Worm (Caenorhabditis elegans): ENCODE measurements around the gene D2045.7.

Gene D2045.7

DNA sequence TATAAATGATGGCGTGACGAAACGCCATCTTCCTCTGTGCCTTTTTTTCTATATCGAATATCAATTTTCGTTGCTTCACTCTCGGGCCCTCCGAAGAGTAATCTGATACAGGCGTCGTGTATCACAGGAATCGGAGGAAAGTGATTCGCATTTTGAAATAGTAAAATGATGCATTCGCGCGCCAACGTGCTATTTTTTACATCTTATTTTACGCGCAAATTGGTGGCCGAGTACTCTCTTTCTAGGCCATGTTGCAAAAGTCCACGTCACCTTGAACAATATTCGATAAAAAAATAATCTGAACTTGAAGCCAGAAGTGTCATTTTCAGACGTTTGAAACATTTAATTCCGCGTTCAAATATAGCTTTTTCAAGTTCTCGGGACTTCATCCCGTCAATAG lies 40.3 kb downstream of the D2045.7 start:
- TF ChIP-seq madf-3 (GFP tag; IDR thresholded peaks at IDR 0.05) (no peak), dpff-1 (tag; optimal IDR thresholded peaks at IDR 0.05) (no peak), ztf-6 (GFP tag; IDR thresholded peaks at IDR 0.05) (no peak), K11D2.4 (GFP tag; IDR thresholded peaks at IDR 0.05) (no peak), rpc-1 (optimal IDR thresholded peaks at IDR 0.05) (no peak), rpc-1 (tag; optimal IDR thresholded peaks at IDR 0.05) (no peak), die-1 (tag; optimal IDR thresholded peaks at IDR 0.05) (no peak), let-607 (tag; optimal IDR thresholded peaks at IDR 0.05) (no peak), B0336.3 (GFP tag; IDR thresholded peaks at IDR 0.05) (no peak), athp-1 (tag; optimal IDR thresholded peaks at IDR 0.05) (no peak), ceh-100 (GFP tag; IDR thresholded peaks at IDR 0.05) (no peak)

DNA sequence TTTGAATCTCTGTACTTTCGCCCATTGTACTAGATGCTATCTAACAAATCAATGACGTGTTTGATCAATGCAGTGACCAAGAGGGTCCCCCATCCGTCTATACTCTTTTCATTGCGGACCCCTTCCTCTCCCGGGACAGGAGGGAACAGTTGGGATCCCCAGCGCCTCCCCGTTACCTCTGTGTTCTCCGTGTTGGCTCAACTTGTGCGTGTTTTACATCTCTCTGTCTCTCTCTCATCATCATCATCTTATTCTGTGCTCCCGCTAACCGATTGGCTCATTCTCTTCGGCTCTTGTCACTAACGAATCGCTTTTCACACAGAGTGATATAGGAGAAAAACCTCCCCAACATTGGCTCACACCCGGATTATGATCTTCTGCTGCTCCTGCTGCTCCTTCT lies 41.2 kb downstream of the D2045.7 start, which contains the start of gene unc-49:
Gene unc-49, plus strand, starts transcription at position 240 of the 400 bp plus-strand sequence.
- TF ChIP-seq ztf-26 (tag; optimal IDR thresholded peaks at IDR 0.05), result no peak
- TF ChIP-seq egrh-3 (GFP tag; IDR thresholded peaks at IDR 0.05), result 0 out of 2 replicates have a peak, but pooled peaks have one; percentile 6

DNA sequence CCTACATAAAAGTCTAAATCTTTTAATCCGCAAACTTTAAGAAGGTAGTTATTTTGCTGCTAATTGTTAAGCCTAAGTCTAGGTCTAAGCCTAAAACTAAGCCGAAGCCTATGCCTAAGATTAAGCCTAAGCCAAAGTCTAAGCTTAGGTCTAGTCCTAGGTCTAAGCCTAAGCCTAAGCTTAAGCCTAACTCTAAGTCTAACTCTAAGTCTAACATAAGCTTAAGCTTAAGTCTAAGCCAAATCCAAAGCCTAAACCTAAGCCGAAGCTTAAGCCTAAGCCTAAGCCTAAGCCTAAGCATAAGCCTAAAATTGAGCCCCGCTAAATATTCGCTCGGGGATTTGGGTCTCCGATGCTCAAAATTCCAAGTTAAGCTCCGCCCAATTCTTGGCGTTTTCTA lies 41.9 kb downstream of the D2045.7 start:
- TF ChIP-seq nhr-27 (tag; optimal IDR thresholded peaks at IDR 0.05), result no peak
- no peak for TF ChIP-seq B0261.1 (tag; optimal IDR thresholded peaks at IDR 0.05)
- no peak for TF ChIP-seq pbrm-1 (GFP tag; IDR thresholded peaks at IDR 0.05)
- TF ChIP-seq B0019.2 (GFP tag; conservative IDR thresholded peaks at IDR 0.05), result no peak
- no peak for TF ChIP-seq pha-4 (tag; optimal IDR thresholded peaks at IDR 0.05)
- TF ChIP-seq attf-5 (GFP tag; optimal IDR thresholded peaks at IDR 0.05), result no peak
- no peak for TF ChIP-seq Y95B8A.8 (GFP tag; IDR thresholded peaks at IDR 0.05)

DNA sequence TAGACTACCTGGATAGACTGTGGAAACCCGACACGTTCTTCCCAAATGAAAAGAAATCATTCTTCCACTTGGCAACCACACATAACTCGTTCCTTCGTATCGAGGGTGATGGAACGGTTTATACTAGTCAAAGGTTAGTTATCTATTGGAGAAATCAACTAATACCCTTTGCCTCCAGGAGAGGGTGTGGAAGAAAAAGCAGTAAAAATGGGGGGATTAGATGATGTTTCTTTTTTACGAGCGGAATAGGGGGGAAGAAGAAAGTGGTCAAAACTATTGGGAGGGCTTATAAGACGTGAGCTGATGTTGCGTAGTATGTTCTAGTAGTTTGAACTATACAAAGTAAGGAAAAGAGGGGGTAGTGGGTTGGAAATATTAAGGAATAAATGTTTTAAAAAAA lies 43.7 kb downstream of the D2045.7 start:
- TF ChIP-seq F52B5.7 (tag; optimal IDR thresholded peaks at IDR 0.05), result no peak

DNA sequence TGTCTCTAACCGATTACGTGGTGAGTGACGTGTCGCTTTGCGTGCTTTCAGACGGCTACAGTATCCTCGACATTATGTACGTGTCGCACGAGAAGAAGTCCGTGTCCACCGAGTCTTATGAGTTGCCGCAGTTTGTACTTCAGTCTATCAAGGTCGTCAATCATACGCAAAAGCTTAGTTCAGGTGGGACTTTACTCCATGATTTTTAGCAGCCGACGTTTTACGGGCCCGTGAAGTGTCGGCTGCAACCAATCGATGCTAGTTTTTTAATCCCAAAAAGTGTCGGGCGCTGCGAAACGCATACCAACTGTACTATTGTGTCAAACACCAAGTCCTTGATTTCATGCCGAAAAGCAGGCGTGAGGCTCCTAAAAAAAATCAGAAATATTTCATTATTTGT lies 45.5 kb downstream of the D2045.7 start:
- TF ChIP-seq C06A6.2 (GFP tag; conservative IDR thresholded peaks at IDR 0.05) (no peak), mcd-1 (GFP tag; IDR thresholded peaks at IDR 0.05) (no peak), pbrm-1 (GFP tag; IDR thresholded peaks at IDR 0.05) (no peak), snpc-4 (GFP tag; optimal IDR thresholded peaks at IDR 0.05) (peak; percentile 21), snpc-4 (tag; optimal IDR thresholded peaks at IDR 0.05) (peak in 3 of 4 experiments; percentile 53 to 74 (median 59))

DNA sequence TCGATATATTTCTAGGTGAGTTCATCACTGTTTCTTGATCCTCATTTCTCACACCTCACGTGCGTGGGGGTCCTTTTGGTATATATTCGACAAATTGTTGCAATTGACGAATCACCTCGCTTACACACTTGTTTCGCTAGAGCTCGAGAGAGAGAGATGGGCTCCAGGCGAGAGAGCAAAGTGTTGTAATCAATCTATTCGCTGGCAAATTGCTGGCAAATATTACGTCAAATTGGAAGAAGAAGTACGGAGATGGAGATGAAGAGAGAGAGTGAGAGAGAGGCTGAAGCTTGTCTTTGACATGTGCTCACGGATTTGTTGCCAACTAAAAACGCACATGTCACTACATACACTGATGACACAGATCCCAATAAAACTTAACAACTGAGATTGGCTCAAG lies 46.6 kb downstream of the D2045.7 start:
- TF ChIP-seq K11D2.4 (GFP tag; IDR thresholded peaks at IDR 0.05) (no peak), cebp-1 (GFP tag; IDR thresholded peaks at IDR 0.05) (no peak), cebp-1 (tag; optimal IDR thresholded peaks at IDR 0.05) (peak; percentile 3)

DNA sequence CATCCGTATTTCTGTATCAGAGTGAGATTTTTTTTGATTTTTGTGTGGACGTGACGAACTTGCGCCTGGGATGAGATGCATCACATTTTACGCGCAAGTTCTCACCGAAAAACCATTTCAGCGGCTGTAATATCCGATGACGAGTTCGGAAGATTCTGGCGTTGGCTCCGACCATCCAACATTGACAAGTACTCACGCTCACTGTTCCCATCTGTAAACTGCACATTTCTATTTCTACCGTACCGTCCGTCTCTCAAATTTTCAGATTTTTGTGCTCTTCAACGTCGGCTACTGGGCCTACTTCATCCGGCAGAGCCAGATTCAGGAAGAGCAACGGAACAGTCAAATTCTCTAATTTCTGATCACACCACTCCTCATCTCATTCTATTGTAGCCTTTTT lies 48.2 kb downstream of the D2045.7 start:
- 0 out of 2 replicates have a peak, but pooled peaks have one; percentile 65 for TF ChIP-seq madf-3 (GFP tag; IDR thresholded peaks at IDR 0.05)
- TF ChIP-seq tlf-1 (GFP tag; optimal IDR thresholded peaks at IDR 0.05), result no peak
- no peak for TF ChIP-seq him-1 (tag; optimal IDR thresholded peaks at IDR 0.05)
- TF ChIP-seq ZK185.1 (tag; optimal IDR thresholded peaks at IDR 0.05; ENCODE audit: poor library complexity, severe bottlenecking), result no peak
- TF ChIP-seq attf-6 (GFP tag; IDR thresholded peaks at IDR 0.05), result no peak
- TF ChIP-seq akir-1 (GFP tag; optimal IDR thresholded peaks at IDR 0.05), result no peak
- no peak for TF ChIP-seq Y56A3A.18 (GFP tag; IDR thresholded peaks at IDR 0.05)

Measured in whole organism, young adult.